Fruit fly (Drosophila melanogaster) Kc167 (cell line): ENCODE data around the gene CG6012.

Experiments
- Myc ChIP-seq: fragments of >200 bp; optimal IDR thresholded peaks from 2 replicates; lab custom pipeline; 2017; ENCODE audit warnings: missing external identifiers
- h ChIP-seq: fragments of >200 bp; optimal IDR thresholded peaks from 3 replicates; lab custom pipeline; 2018; ENCODE audit warnings: missing external identifiers
- insv ChIP-seq: fragments of >200 bp; optimal IDR thresholded peaks from 3 replicates; lab custom pipeline; 2018; ENCODE audit warnings: missing external identifiers
- psq ChIP-seq: fragments of >200 bp; optimal IDR thresholded peaks from 2 replicates; lab custom pipeline; 2017; ENCODE audit warnings: missing external identifiers
- ttk ChIP-seq: sonication (Bioruptor generic); optimal IDR thresholded peaks from 2 replicates; lab custom pipeline; 2017; ENCODE audit warnings: missing external identifiers

- TF ChIP-seq psq (lab: Kevin White, UChicago) = no peak
- TF ChIP-seq h (lab: Kevin White, UChicago) = no peak
- TF ChIP-seq Myc (lab: Kevin White, UChicago) = no peak
- TF ChIP-seq insv = no peak
- TF ChIP-seq ttk (lab: Kevin White, UChicago) = no peak
Observed at dm6 chr2L:16839665-16840064, 21.6 kb downstream of the CG6012 start.
